Fruit fly (Drosophila melanogaster) ovary, adult (tissue): ENCODE results near the gene Ir10a.

ENCODE experiments used
- CG17801 ChIP-seq: fragments of 200-800 bp; optimal IDR thresholded peaks from 2 replicates; lab custom pipeline; 2019; ENCODE audit warnings: missing biosample characterization, mild to moderate bottlenecking, missing genetic modification characterization, moderate library complexity; ENCODE audit not compliant: partially characterized antibody

Ir10a gene

dm6 chrX:11311108-11311507, at the start of gene Ir10a:
Ir10a (minus strand) TSS chrX:11311208.
- no peak for TF ChIP-seq CG17801 (GFP tag; lab: Kevin White, UChicago)

dm6 chrX:11359081-11359481, 48.1 kb upstream of the Ir10a start, which contains the start of gene Pa1:
Pa1 (plus strand) TSS chrX:11359236.
- TF ChIP-seq CG17801 (GFP tag; lab: Kevin White, UChicago): peak; percentile 68

dm6 chrX:11356648-11357047, 45.6 kb upstream of the Ir10a start:
- TF ChIP-seq CG17801 (GFP tag; lab: Kevin White, UChicago): no peak

- no peak for TF ChIP-seq CG17801 (GFP tag; lab: Kevin White, UChicago)
Observed at dm6 chrX:11355708-11356174, 44.7 kb upstream of the Ir10a start, which contains the start of gene dsh. dsh (plus strand) TSS chrX:11355881.

- TF ChIP-seq CG17801 (GFP tag; lab: Kevin White, UChicago): peak; percentile 94
Observed at dm6 chrX:11351351-11351750, 40.3 kb upstream of the Ir10a start.

dm6 chrX:11350505-11351327, 39.7 kb upstream of the Ir10a start, which contains the start of gene CG1737:
CG1737 (plus strand) TSS chrX:11350608.
- peak; percentile 6 for TF ChIP-seq CG17801 (GFP tag; lab: Kevin White, UChicago)

- TF ChIP-seq CG17801 (GFP tag; lab: Kevin White, UChicago): peak; percentile 30
Observed at dm6 chrX:11349780-11350179, 38.8 kb upstream of the Ir10a start, which contains the start of gene NdufV3. NdufV3 (plus strand) TSS chrX:11349998.

- TF ChIP-seq CG17801 (GFP tag; lab: Kevin White, UChicago): peak; percentile 39
Observed at dm6 chrX:11348829-11349228, 37.8 kb upstream of the Ir10a start, which contains the start of gene CG1738. CG1738 (plus strand) TSS chrX:11349049.

- peak; percentile 24 for TF ChIP-seq CG17801 (GFP tag; lab: Kevin White, UChicago)
Observed at dm6 chrX:11347809-11348208, 36.8 kb upstream of the Ir10a start, which contains the start of the genes GCS1 and CG11756. GCS1 (minus strand) TSS chrX:11348001. CG11756 (plus strand) TSS chrX:11348120.

dm6 chrX:11342771-11343170, 31.8 kb upstream of the Ir10a start:
- no peak for TF ChIP-seq CG17801 (GFP tag; lab: Kevin White, UChicago)

- TF ChIP-seq CG17801 (GFP tag; lab: Kevin White, UChicago): no peak
Observed at dm6 chrX:11342168-11342567, 31.2 kb upstream of the Ir10a start.

- TF ChIP-seq CG17801 (GFP tag; lab: Kevin White, UChicago): no peak
Observed at dm6 chrX:11340719-11341322, 29.8 kb upstream of the Ir10a start.

dm6 chrX:11339868-11340548, 29.0 kb upstream of the Ir10a start, which contains the start of the genes CG34348 and Kap3:
CG34348 (plus strand) TSS chrX:11339873.
Kap3 (minus strand) TSS chrX:11340084.
- no peak for TF ChIP-seq CG17801 (GFP tag; lab: Kevin White, UChicago)

- peak; percentile 41 for TF ChIP-seq CG17801 (GFP tag; lab: Kevin White, UChicago)
Observed at dm6 chrX:11338973-11339867, 28.2 kb upstream of the Ir10a start.
